Worm (Caenorhabditis elegans): Measurements from ENCODE around the gene Y66D12A.11.

ce11 chrIII:11560504-11561202, 2.6 kb upstream of the Y66D12A.11 start, which contains the start of gene ztf-29:
- no peak for TF ChIP-seq hlh-1 (tag; optimal IDR thresholded peaks at IDR 0.05)
- no peak for TF ChIP-seq M03D4.4 (tag; optimal IDR thresholded peaks at IDR 0.05)
- no peak for TF ChIP-seq snpc-4 (tag; optimal IDR thresholded peaks at IDR 0.05)
